Worm (Caenorhabditis elegans): ENCODE data around the gene crn-7.

DNA sequence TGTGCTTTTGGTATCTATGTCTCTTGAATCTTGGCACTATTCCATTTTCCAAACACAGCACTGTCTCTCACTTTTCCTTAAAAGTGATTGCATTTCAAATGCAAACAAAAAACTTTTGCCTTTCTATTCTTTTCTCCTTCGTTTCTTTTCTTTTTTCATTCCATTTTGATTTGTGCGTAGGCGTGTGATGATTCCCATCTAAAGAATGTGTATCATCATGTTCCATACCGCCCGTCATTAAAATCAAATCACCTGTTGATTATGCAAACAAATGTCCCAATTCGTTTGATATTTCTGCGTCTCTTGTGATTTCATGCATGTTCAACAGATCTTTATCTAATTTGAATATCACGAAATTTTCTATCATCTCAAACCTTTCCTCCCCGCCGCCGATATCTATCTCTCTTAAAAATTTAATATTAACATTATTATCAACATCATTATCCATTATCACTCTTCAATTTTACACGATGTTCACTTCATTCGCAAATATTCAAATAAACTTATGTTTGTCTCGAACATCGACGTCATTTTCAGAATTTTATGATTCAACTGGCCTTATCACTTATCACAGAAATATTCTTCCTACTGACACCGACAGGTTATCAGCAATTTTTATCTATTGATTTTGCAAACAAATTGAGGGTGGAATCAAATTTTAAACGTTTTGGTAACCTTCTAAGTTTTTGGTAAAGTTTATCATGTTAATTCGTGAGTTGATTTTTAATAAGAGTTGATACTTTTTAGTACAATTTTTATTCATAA, 23.1 kb downstream of the crn-7 start:
- TF ChIP-seq med-1 (GFP tag; optimal IDR thresholded peaks at IDR 0.05; ENCODE audit: insufficient read depth) (no peak), tab-1 (GFP tag; IDR thresholded peaks at IDR 0.05) (no peak), ztf-29 (GFP tag; IDR thresholded peaks at IDR 0.05) (no peak), cog-1 (tag; optimal IDR thresholded peaks at IDR 0.05) (no peak), flt-1 (GFP tag; IDR thresholded peaks at IDR 0.05) (no peak), T22C8.4 (GFP tag; IDR thresholded peaks at IDR 0.05) (no peak)

Data from whole organism, midembryonic.